Worm (Caenorhabditis elegans) whole organism, dauer: ENCODE results near the gene R07H5.9.
"Not testable (repeated sequence)": the region's sequence is repeated elsewhere in the genome, so short reads cannot be mapped to it uniquely, and the experiment has no call there.

Experiments
- unc-62 ChIP-seq: sonication (generic microtip); optimal IDR thresholded peaks from 2 replicates; lab custom pipeline; 2017; ENCODE audit warnings: missing biosample characterization, missing genetic modification reagents, missing genetic modification characterization

The R07H5.9 gene

ce11 chrIV:11211547-11211946, 4.3 kb downstream of the R07H5.9 start:
- no peak for TF ChIP-seq unc-62 (GFP tag; lab: Kevin White, UChicago)

ce11 chrIV:11212978-11213377, 5.7 kb downstream of the R07H5.9 start:
- no peak for TF ChIP-seq unc-62 (GFP tag; lab: Kevin White, UChicago)

ce11 chrIV:11218037-11218436, 10.8 kb downstream of the R07H5.9 start, which contains the start of gene zip-6:
Gene zip-6, minus strand, starts transcription at chrIV:11218137.
- TF ChIP-seq unc-62 (GFP tag; lab: Kevin White, UChicago) = no peak

ce11 chrIV:11223878-11224277, 16.6 kb downstream of the R07H5.9 start, which contains the start of gene C29F4.3:
Gene C29F4.3, minus strand, starts transcription at chrIV:11223978.
- TF ChIP-seq unc-62 (GFP tag; lab: Kevin White, UChicago) = no peak

ce11 chrIV:11225206-11225605, 17.9 kb downstream of the R07H5.9 start, which contains the start of gene col-125:
Gene col-125, plus strand, starts transcription at chrIV:11225506.
- no peak for TF ChIP-seq unc-62 (GFP tag; lab: Kevin White, UChicago)

ce11 chrIV:11226545-11226944, 19.3 kb downstream of the R07H5.9 start:
- no peak for TF ChIP-seq unc-62 (GFP tag; lab: Kevin White, UChicago)

ce11 chrIV:11229013-11229412, 21.7 kb downstream of the R07H5.9 start:
- TF ChIP-seq unc-62 (GFP tag; lab: Kevin White, UChicago) = no peak

ce11 chrIV:11230069-11230468, 22.8 kb downstream of the R07H5.9 start, which contains the start of gene best-7:
Gene best-7, minus strand, starts transcription at chrIV:11230307.
- TF ChIP-seq unc-62 (GFP tag; lab: Kevin White, UChicago) = no peak

- no peak for TF ChIP-seq unc-62 (GFP tag; lab: Kevin White, UChicago)
Observed at ce11 chrIV:11231376-11231775, 24.1 kb downstream of the R07H5.9 start.

- TF ChIP-seq unc-62 (GFP tag; lab: Kevin White, UChicago) = no peak
Observed at ce11 chrIV:11235755-11236154, 28.5 kb downstream of the R07H5.9 start.

- TF ChIP-seq unc-62 (GFP tag; lab: Kevin White, UChicago) = no peak
Observed at ce11 chrIV:11241368-11241767, 34.1 kb downstream of the R07H5.9 start, which contains the start of gene C05C12.6. Gene C05C12.6, minus strand, starts transcription at chrIV:11241468.

ce11 chrIV:11247434-11247833, 40.1 kb downstream of the R07H5.9 start:
- TF ChIP-seq unc-62 (GFP tag; lab: Kevin White, UChicago) = no peak

ce11 chrIV:11248031-11248631, 40.8 kb downstream of the R07H5.9 start, which contains the start of gene C05C12.4:
Gene C05C12.4, minus strand, starts transcription at chrIV:11248081.
- no peak for TF ChIP-seq unc-62 (GFP tag; lab: Kevin White, UChicago)

- TF ChIP-seq unc-62 (GFP tag; lab: Kevin White, UChicago) = not testable (repeated sequence)
Observed at ce11 chrIV:11253689-11254088, 46.4 kb downstream of the R07H5.9 start, which contains the start of gene C05C12.1. Gene C05C12.1, plus strand, starts transcription at chrIV:11253989.

- no peak for TF ChIP-seq unc-62 (GFP tag; lab: Kevin White, UChicago)
Observed at ce11 chrIV:11257476-11257875, 50.2 kb downstream of the R07H5.9 start.
